Worm (Caenorhabditis elegans) whole organism, L2 larva: ENCODE results near the gene hlh-29.

Source experiments
- aly-2 ChIP-seq: fragments of 150-350 bp; optimal IDR thresholded peaks from 2 replicates; lab custom pipeline; 2014; ENCODE audit warnings: missing biosample characterization, missing genetic modification characterization
- dmd-4 ChIP-seq: sonication (generic microtip); optimal IDR thresholded peaks from 2 replicates; lab custom pipeline; 2017; ENCODE audit warnings: missing biosample characterization, missing genetic modification characterization
- lin-11 ChIP-seq: fragments of 150-350 bp; sonication (generic microtip); optimal IDR thresholded peaks from 2 replicates; lab custom pipeline; 2014; ENCODE audit warnings: missing biosample characterization, missing genetic modification characterization, inconsistent platforms, mixed read lengths
- mab-5 ChIP-seq: fragments of 150-350 bp; optimal IDR thresholded peaks from 2 replicates; lab custom pipeline; 2014; ENCODE audit warnings: missing biosample characterization, missing genetic modification characterization
- mdl-1 ChIP-seq, 2 experiments: fragments of 150-350 bp in 1 of 2; sonication (generic microtip) in 1 of 2; optimal IDR thresholded peaks; 2 replicates each; lab custom pipeline; 2017; ENCODE audit warnings: missing biosample characterization in 2 of 2, missing genetic modification characterization in 2 of 2
- snpc-4 ChIP-seq: fragments of 150-350 bp; optimal IDR thresholded peaks from 2 replicates; lab custom pipeline; 2014; ENCODE audit warnings: missing biosample characterization, missing genetic modification characterization
- unc-39 ChIP-seq: fragments of 150-350 bp; optimal IDR thresholded peaks from 2 replicates; lab custom pipeline; 2014; ENCODE audit warnings: missing biosample characterization, missing genetic modification characterization

DNA sequence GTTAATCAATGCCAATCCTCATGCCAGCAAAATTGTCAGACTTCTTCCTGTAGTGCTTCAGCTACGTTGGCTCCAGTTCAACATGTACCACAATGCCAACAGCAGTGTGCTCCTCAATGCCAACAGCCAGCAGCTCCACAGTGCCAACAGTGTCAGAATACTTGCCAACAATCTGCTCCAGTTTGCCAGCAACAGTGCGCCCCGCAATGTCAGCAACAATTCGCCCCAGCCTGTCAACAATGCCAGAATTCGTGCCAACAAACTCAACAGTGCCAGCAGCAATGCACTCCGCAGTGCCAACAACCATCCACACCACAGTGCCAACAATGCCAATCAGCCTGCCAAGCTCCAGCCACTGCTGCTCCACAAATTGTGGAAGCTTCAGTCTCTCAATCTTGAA, 5.3 kb upstream of the hlh-29 start:
- TF ChIP-seq dmd-4 (tag; lab: Kevin White, UChicago): no peak
- TF ChIP-seq aly-2 (tag; lab: Kevin White, UChicago): no peak
- TF ChIP-seq snpc-4: no peak
- no peak for TF ChIP-seq lin-11 (tag; lab: Kevin White, UChicago)
- no peak for TF ChIP-seq mdl-1 (tag; optimal IDR thresholded peaks at IDR 0.05; lab: Kevin White, UChicago)
- no peak for TF ChIP-seq mab-5 (tag; lab: Kevin White, UChicago)
- no peak for TF ChIP-seq unc-39
